Fruit fly (Drosophila melanogaster): ENCODE results near the gene CG6136.

dm6 chr3R:15402654-15403053 lies 30.6 kb upstream of the CG6136 start:
- TF ChIP-seq insv (optimal IDR thresholded peaks at IDR 0.05): no peak
- no peak for TF ChIP-seq psq (optimal IDR thresholded peaks at IDR 0.05)
- TF ChIP-seq Sin3A (optimal IDR thresholded peaks at IDR 0.05): no peak
- no peak for TF ChIP-seq h (optimal IDR thresholded peaks at IDR 0.05)
- TF ChIP-seq Myc (optimal IDR thresholded peaks at IDR 0.05): no peak

Data from Kc167 (cell line).